Worm (Caenorhabditis elegans): ENCODE data around the gene rol-3.

ce11 chrV:8217661-8218265, 20.4 kb downstream of the rol-3 start, which contains the start of gene K07C11.8:
- no peak for TF ChIP-seq aly-2 (tag; optimal IDR thresholded peaks at IDR 0.05)
- TF ChIP-seq fkh-8 (tag; optimal IDR thresholded peaks at IDR 0.05) = no peak
- no peak for TF ChIP-seq elt-2 (tag; optimal IDR thresholded peaks at IDR 0.05)
- no peak for TF ChIP-seq skn-1 (tag; optimal IDR thresholded peaks at IDR 0.05)
- no peak for TF ChIP-seq grh-1 (GFP tag; IDR thresholded peaks at IDR 0.05)
- TF ChIP-seq fos-1 (tag; optimal IDR thresholded peaks at IDR 0.05) = no peak
- no peak for TF ChIP-seq unc-130 (tag; optimal IDR thresholded peaks at IDR 0.05)
